Fruit fly (Drosophila melanogaster) whole organism, prepupa: Measurements from ENCODE around the gene CG31213.

Experiments
- CG10631 ChIP-seq: fragments of 200-800 bp; sonication (Bioruptor generic); optimal IDR thresholded peaks from 2 replicates; lab custom pipeline; 2016; ENCODE audit warnings: missing biosample characterization, missing genetic modification characterization
- CG10669 ChIP-seq: fragments of 200-800 bp; sonication (Bioruptor generic); optimal IDR thresholded peaks from 3 replicates; lab custom pipeline; 2018; ENCODE audit warnings: missing biosample characterization, mild to moderate bottlenecking, missing genetic modification characterization, moderate library complexity
- CG15336 ChIP-seq: fragments of 200-800 bp; sonication (Bioruptor generic); IDR thresholded peaks from 2 replicates; pipeline ENCODE4 v1.3.6; 2022; ENCODE audit warnings: missing biosample characterization, missing genetic modification characterization
- CG16779 ChIP-seq: fragments of 200-800 bp; sonication (Bioruptor generic); optimal IDR thresholded peaks from 3 replicates; lab custom pipeline; 2017; ENCODE audit warnings: missing biosample characterization, mild to moderate bottlenecking, missing genetic modification characterization
- CG31627 ChIP-seq: fragments of 200-800 bp; sonication (Bioruptor generic); optimal IDR thresholded peaks from 3 replicates; lab custom pipeline; 2016; ENCODE audit warnings: missing biosample characterization, missing genetic modification characterization
- CG32006 ChIP-seq: fragments of 200-800 bp; sonication (Bioruptor generic); optimal IDR thresholded peaks from 3 replicates; lab custom pipeline; 2017; ENCODE audit warnings: missing biosample characterization, mild to moderate bottlenecking, missing genetic modification characterization
- CG3919 ChIP-seq: fragments of 200-800 bp; sonication (Bioruptor generic); optimal IDR thresholded peaks from 3 replicates; lab custom pipeline; 2016; ENCODE audit warnings: missing biosample characterization, missing genetic modification characterization
- CG4318 ChIP-seq: fragments of 200-800 bp; sonication (Bioruptor generic); optimal IDR thresholded peaks from 3 replicates; lab custom pipeline; 2017; ENCODE audit warnings: missing biosample characterization, mild to moderate bottlenecking, missing genetic modification characterization
- CG6276 ChIP-seq: fragments of 200-800 bp; sonication (Bioruptor generic); optimal IDR thresholded peaks from 2 replicates; lab custom pipeline; 2017; ENCODE audit warnings: missing biosample characterization, mild to moderate bottlenecking, missing genetic modification characterization
- CG6792 ChIP-seq: fragments of 200-800 bp; sonication (Bioruptor generic); optimal IDR thresholded peaks from 3 replicates; lab custom pipeline; 2016; ENCODE audit warnings: missing biosample characterization, missing genetic modification characterization
- CG6808 ChIP-seq: fragments of 200-800 bp; sonication (Bioruptor generic); optimal IDR thresholded peaks from 3 replicates; lab custom pipeline; 2017; ENCODE audit warnings: missing biosample characterization, missing genetic modification characterization, mild to moderate bottlenecking, moderate library complexity, missing genetic modification reagents
- CG6854 ChIP-seq: fragments of 200-800 bp; sonication (Bioruptor generic); optimal IDR thresholded peaks from 2 replicates; lab custom pipeline; 2017; ENCODE audit warnings: missing biosample characterization, mild to moderate bottlenecking, missing genetic modification characterization
- CG8119 ChIP-seq: fragments of 200-800 bp; sonication (Bioruptor generic); IDR thresholded peaks from 3 replicates; pipeline ENCODE4 v1.3.6; 2022; ENCODE audit warnings: missing biosample characterization, missing genetic modification characterization
- CG8319 ChIP-seq: fragments of 200-800 bp; sonication (Bioruptor generic); optimal IDR thresholded peaks from 3 replicates; lab custom pipeline; 2016; ENCODE audit warnings: missing biosample characterization, missing genetic modification characterization
- CG8632 ChIP-seq: fragments of 200-800 bp; sonication (Bioruptor generic); optimal IDR thresholded peaks from 3 replicates; lab custom pipeline; 2016; ENCODE audit warnings: missing biosample characterization, missing genetic modification characterization
- Eip75B ChIP-seq: fragments of 200-800 bp; sonication (Bioruptor generic); optimal IDR thresholded peaks from 3 replicates; lab custom pipeline; 2016; ENCODE audit warnings: missing biosample characterization, missing genetic modification characterization
- Eip78C ChIP-seq: fragments of 200-800 bp; sonication (Bioruptor generic); peaks from one replicate; lab custom pipeline; 2016; ENCODE audit warnings: missing biosample characterization, missing genetic modification characterization
- Ets21C ChIP-seq: fragments of 200-800 bp; sonication (Bioruptor generic); optimal IDR thresholded peaks from 3 replicates; lab custom pipeline; 2016; ENCODE audit warnings: missing biosample characterization, missing genetic modification characterization
- Gug ChIP-seq: fragments of 200-800 bp; sonication (Bioruptor generic); IDR thresholded peaks from 2 replicates; pipeline ENCODE4 v1.3.6; 2022; ENCODE audit warnings: missing biosample characterization, missing genetic modification characterization
- Hr39 ChIP-seq: fragments of 200-800 bp; sonication (Bioruptor generic); optimal IDR thresholded peaks from 2 replicates; lab custom pipeline; 2016; ENCODE audit warnings: missing biosample characterization, missing genetic modification characterization
- Hr4 ChIP-seq: fragments of 200-800 bp; sonication (Bioruptor generic); optimal IDR thresholded peaks from 3 replicates; lab custom pipeline; 2016; ENCODE audit warnings: missing biosample characterization, missing genetic modification characterization
- Lpt ChIP-seq: fragments of 200-800 bp; sonication (Bioruptor generic); optimal IDR thresholded peaks from 3 replicates; lab custom pipeline; 2016; ENCODE audit warnings: missing biosample characterization, missing genetic modification characterization
- OdsH ChIP-seq: fragments of 200-800 bp; sonication (Bioruptor generic); optimal IDR thresholded peaks from 3 replicates; lab custom pipeline; 2016; ENCODE audit warnings: missing biosample characterization, missing genetic modification characterization
- Smox ChIP-seq: fragments of 200-800 bp; sonication (Bioruptor generic); optimal IDR thresholded peaks from 3 replicates; lab custom pipeline; 2016; ENCODE audit warnings: missing biosample characterization, missing genetic modification characterization
- Sox14 ChIP-seq: fragments of 200-800 bp; sonication (Bioruptor generic); optimal IDR thresholded peaks from 3 replicates; lab custom pipeline; 2016; ENCODE audit warnings: missing biosample characterization, missing genetic modification characterization
- achi ChIP-seq: fragments of 200-800 bp; sonication (Bioruptor generic); optimal IDR thresholded peaks from 3 replicates; lab custom pipeline; 2016; ENCODE audit warnings: missing biosample characterization, missing genetic modification characterization
- acj6 ChIP-seq: fragments of 200-800 bp; sonication (Bioruptor generic); optimal IDR thresholded peaks from 3 replicates; lab custom pipeline; 2016; ENCODE audit warnings: missing biosample characterization, missing genetic modification characterization
- dsx ChIP-seq: fragments of 200-800 bp; optimal IDR thresholded peaks from 3 replicates; lab custom pipeline; 2019; ENCODE audit warnings: missing biosample characterization, mild to moderate bottlenecking, missing genetic modification characterization, moderate library complexity; ENCODE audit not compliant: poor library complexity, severe bottlenecking
- eg ChIP-seq: fragments of 200-800 bp; sonication (Bioruptor generic); IDR thresholded peaks from 3 replicates; pipeline ENCODE4 v1.3.6; 2022; ENCODE audit warnings: missing biosample characterization, missing genetic modification characterization
- esn ChIP-seq: fragments of 200-800 bp; sonication (Bioruptor generic); optimal IDR thresholded peaks from 2 replicates; lab custom pipeline; 2016; ENCODE audit warnings: missing biosample characterization, mild to moderate bottlenecking, missing genetic modification characterization, moderate library complexity
- fd59A ChIP-seq: fragments of 200-800 bp; sonication (Bioruptor generic); optimal IDR thresholded peaks from 2 replicates; lab custom pipeline; 2017; ENCODE audit warnings: missing biosample characterization, mild to moderate bottlenecking, missing genetic modification characterization, missing genetic modification reagents
- fd85E ChIP-seq: fragments of 200-800 bp; sonication (Bioruptor generic); optimal IDR thresholded peaks from 3 replicates; lab custom pipeline; 2016; ENCODE audit warnings: missing biosample characterization, missing genetic modification characterization
- fkh ChIP-seq: fragments of 200-800 bp; sonication (Bioruptor generic); optimal IDR thresholded peaks from 3 replicates; lab custom pipeline; 2017; ENCODE audit warnings: missing biosample characterization, mild to moderate bottlenecking, missing genetic modification characterization, moderate library complexity
- lz ChIP-seq: fragments of 200-800 bp; sonication (Bioruptor generic); optimal IDR thresholded peaks from 3 replicates; lab custom pipeline; 2016; ENCODE audit warnings: missing biosample characterization, missing genetic modification characterization
- net ChIP-seq: fragments of 200-800 bp; sonication (Bioruptor generic); optimal IDR thresholded peaks from 3 replicates; lab custom pipeline; 2016; ENCODE audit warnings: missing biosample characterization, missing genetic modification characterization
- pdm3 ChIP-seq: fragments of 200-800 bp; sonication (Bioruptor generic); optimal IDR thresholded peaks from 3 replicates; lab custom pipeline; 2016; ENCODE audit warnings: missing biosample characterization, missing genetic modification characterization
- salr ChIP-seq, 2 experiments: fragments of 200-800 bp; sonication (Bioruptor generic); optimal IDR thresholded peaks; 3 replicates each; lab custom pipeline; 2016 to 2018; ENCODE audit warnings: missing biosample characterization in 2 of 2, missing genetic modification characterization in 2 of 2, mild to moderate bottlenecking in 1 of 2
- spab ChIP-seq: fragments of 200-800 bp; sonication (Bioruptor generic); optimal IDR thresholded peaks from 2 replicates; lab custom pipeline; 2017; ENCODE audit warnings: missing biosample characterization, mild to moderate bottlenecking, missing genetic modification characterization, missing genetic modification reagents
- ss ChIP-seq, 2 experiments: fragments of 200-800 bp; sonication (Bioruptor generic); optimal IDR thresholded peaks; 2 replicates in 1 of 2; 3 replicates in 1 of 2; lab custom pipeline; 2017 to 2018; ENCODE audit warnings: mild to moderate bottlenecking in 2 of 2, missing biosample characterization in 2 of 2, missing genetic modification characterization in 2 of 2, moderate library complexity in 1 of 2
- svp ChIP-seq: fragments of 200-800 bp; sonication (Bioruptor generic); peaks from one replicate; lab custom pipeline; 2016; ENCODE audit warnings: missing biosample characterization, missing genetic modification characterization
- vri ChIP-seq: fragments of 200-800 bp; sonication (Bioruptor generic); optimal IDR thresholded peaks from 3 replicates; lab custom pipeline; 2016; ENCODE audit warnings: missing biosample characterization, mild to moderate bottlenecking, missing genetic modification characterization

The CG31213 gene

dm6 chr3R:19948143-19948542 lies 24.6 kb upstream of the CG31213 start, which contains the start of gene CG4783:
CG4783 (plus strand) TSS chr3R:19948443.
- TF ChIP-seq vri (GFP tag; lab: Kevin White, UChicago) (peak; percentile 28), spab (GFP tag; lab: Kevin White, UChicago) (no peak)

- TF ChIP-seq CG8119 (no peak), CG32006 (GFP tag; lab: Kevin White, UChicago) (no peak), Sox14 (GFP tag; lab: Kevin White, UChicago) (no peak), salr (GFP tag; optimal IDR thresholded peaks at IDR 0.05; lab: Kevin White, UChicago) (no peak), CG6854 (GFP tag; lab: Kevin White, UChicago) (no peak), CG31627 (no peak), CG6276 (GFP tag; lab: Kevin White, UChicago) (no peak), vri (GFP tag; lab: Kevin White, UChicago) (no peak), acj6 (no peak), Hr39 (GFP tag; lab: Kevin White, UChicago) (no peak)
Measured at dm6 chr3R:19968695-19969094, 4.0 kb upstream of the CG31213 start.

dm6 chr3R:19985376-19985775 lies 12.7 kb downstream of the CG31213 start:
- TF ChIP-seq CG8319 (GFP tag; lab: Kevin White, UChicago) (no peak), Gug (GFP tag; lab: Robert Waterston, UW) (no peak), esn (GFP tag; lab: Kevin White, UChicago) (no peak), CG10669 (GFP tag; lab: Kevin White, UChicago) (no peak), Ets21C (GFP tag; lab: Kevin White, UChicago) (no peak), Smox (GFP tag; lab: Kevin White, UChicago) (no peak), CG6276 (GFP tag; lab: Kevin White, UChicago) (no peak), salr (GFP tag; optimal IDR thresholded peaks at IDR 0.05; lab: Kevin White, UChicago) (no peak), CG16779 (tag; lab: Kevin White, UChicago) (no peak), ss (GFP tag; optimal IDR thresholded peaks at IDR 0.05; lab: Kevin White, UChicago) (no peak), fkh (no peak), fd85E (no peak)

- no peak for TF ChIP-seq lz (GFP tag; lab: Kevin White, UChicago)
- peak; percentile 54 for TF ChIP-seq fkh
Measured at dm6 chr3R:19995408-19995807, 22.7 kb downstream of the CG31213 start.

dm6 chr3R:19996433-19996832 lies 23.7 kb downstream of the CG31213 start:
- peak; percentile 48 for TF ChIP-seq achi
- peak; percentile 7 for TF ChIP-seq lz (GFP tag; lab: Kevin White, UChicago)
- peak; percentile 12 for TF ChIP-seq CG6792 (GFP tag; lab: Kevin White, UChicago)
- TF ChIP-seq CG10631 (GFP tag; lab: Kevin White, UChicago), result peak; percentile 42
- TF ChIP-seq svp (GFP tag; lab: Kevin White, UChicago), result peak; percentile 17
- peak; percentile 1 for TF ChIP-seq CG10669 (GFP tag; lab: Kevin White, UChicago)
- no peak; the same call in 1 of the 2 replicates for TF ChIP-seq CG15336
- peak; percentile 31 for TF ChIP-seq CG3919
- no peak for TF ChIP-seq dsx (GFP tag; lab: Kevin White, UChicago)
- TF ChIP-seq spab (GFP tag; lab: Kevin White, UChicago), result peak; percentile 9
- peak; percentile 14 for TF ChIP-seq Sox14 (GFP tag; lab: Kevin White, UChicago)
- TF ChIP-seq CG6276 (GFP tag; lab: Kevin White, UChicago), result peak; percentile 13
- TF ChIP-seq Hr4, result peak; percentile 73
- TF ChIP-seq CG6808, result no peak
- TF ChIP-seq net (GFP tag; lab: Kevin White, UChicago), result peak; percentile 30
- peak; percentile 60 for TF ChIP-seq pdm3 (GFP tag; lab: Kevin White, UChicago)
- no peak for TF ChIP-seq ss (GFP tag; optimal IDR thresholded peaks at IDR 0.05; lab: Kevin White, UChicago)
- peak; percentile 53; the same call in 2 of the 3 replicates for TF ChIP-seq CG8119
- no peak for TF ChIP-seq CG6854 (GFP tag; lab: Kevin White, UChicago)
- TF ChIP-seq CG32006 (GFP tag; lab: Kevin White, UChicago), result peak; percentile 82
- TF ChIP-seq CG4318 (GFP tag; lab: Kevin White, UChicago), result peak; percentile 65
- TF ChIP-seq Eip75B, result peak; percentile 12
- TF ChIP-seq acj6, result peak; percentile 35
- TF ChIP-seq Eip78C (GFP tag; lab: Kevin White, UChicago), result peak; percentile 84
- TF ChIP-seq Gug (GFP tag; lab: Robert Waterston, UW), result no peak
- peak; percentile 37 for TF ChIP-seq OdsH (GFP tag; lab: Kevin White, UChicago)
- no peak for TF ChIP-seq Ets21C (GFP tag; lab: Kevin White, UChicago)
- 0 out of 3 replicates have a peak, but pooled peaks have one; percentile 21 for TF ChIP-seq eg
- TF ChIP-seq Lpt (GFP tag; lab: Kevin White, UChicago), result peak; percentile 44
- no peak for TF ChIP-seq CG31627
- no peak for TF ChIP-seq CG8632
- no peak for TF ChIP-seq fd59A (GFP tag; lab: Kevin White, UChicago)
- peak in 1 of 2 experiments; percentile 68 for TF ChIP-seq salr (GFP tag; optimal IDR thresholded peaks at IDR 0.05; lab: Kevin White, UChicago)
